Worm (Caenorhabditis elegans): ENCODE data around the gene ctbp-1.

Gene ctbp-1

DNA sequence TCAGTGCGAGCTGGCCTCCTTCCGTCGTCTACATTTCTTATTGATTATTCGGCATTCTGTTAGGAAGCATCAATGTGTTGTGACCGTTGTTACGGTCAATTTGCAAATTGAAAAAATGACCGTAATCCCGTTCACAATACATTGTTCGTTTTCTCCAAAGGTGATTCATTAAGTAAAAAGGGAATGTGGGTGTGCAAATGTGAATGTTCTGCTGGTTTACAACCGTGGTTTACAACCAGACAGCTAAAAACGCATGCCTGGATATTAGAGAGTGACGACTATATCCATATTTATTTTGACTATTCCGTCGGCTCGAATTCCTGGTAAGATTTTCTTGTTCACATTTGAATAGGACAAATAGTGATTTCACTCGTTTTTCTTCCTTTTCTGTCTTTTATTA, 56.6 kb downstream of the ctbp-1 start, which contains the start of gene capa-1:
Gene capa-1 (plus strand): TSS at position 301 of the 400 bp plus-strand sequence.
- TF ChIP-seq F10B5.3 (tag; optimal IDR thresholded peaks at IDR 0.05) (no peak), sdz-12 (GFP tag; optimal IDR thresholded peaks at IDR 0.05) (no peak), lsy-2 (tag; optimal IDR thresholded peaks at IDR 0.05) (no peak), aha-1 (tag) (no peak), gei-8 (GFP tag; optimal IDR thresholded peaks at IDR 0.05) (no peak), nhr-10 (tag; optimal IDR thresholded peaks at IDR 0.05) (no peak), ces-1 (GFP tag; optimal IDR thresholded peaks at IDR 0.05) (no peak), tag-97 (GFP tag; IDR thresholded peaks at IDR 0.05) (no peak), hlh-11 (tag; optimal IDR thresholded peaks at IDR 0.05) (no peak), nhr-6 (tag; optimal IDR thresholded peaks at IDR 0.05) (no peak), madf-9 (GFP tag; conservative IDR thresholded peaks at IDR 0.05) (no peak), mxl-2 (GFP tag; conservative IDR thresholded peaks at IDR 0.05) (no peak), nhr-25 (tag; optimal IDR thresholded peaks at IDR 0.05; ENCODE audit: borderline replicate concordance, insufficient read depth) (no peak)
